Worm (Caenorhabditis elegans): Measurements from ENCODE around the gene oac-55.

DNA sequence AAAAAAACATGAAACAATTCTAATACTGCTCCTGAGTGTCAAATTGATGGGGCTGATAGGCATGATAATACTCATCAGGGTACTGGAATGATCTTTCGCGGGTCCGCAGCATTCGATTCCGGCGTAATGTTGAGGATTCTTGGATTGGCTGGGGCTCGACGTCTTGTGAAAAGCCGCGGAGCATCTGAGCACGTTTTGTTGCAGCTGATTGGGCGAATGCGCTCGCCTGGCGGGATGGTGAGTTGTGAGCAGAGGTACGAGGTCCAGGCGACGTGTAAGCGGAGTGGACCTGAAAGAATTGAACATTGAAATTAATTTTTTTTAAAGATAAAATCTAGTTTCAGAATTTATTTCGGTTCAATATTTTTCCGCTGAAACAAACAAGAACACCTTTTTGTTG lies 53.1 kb downstream of the oac-55 start:
- TF ChIP-seq R02D3.7 (tag; optimal IDR thresholded peaks at IDR 0.05) (no peak), lin-38 (GFP tag; IDR thresholded peaks at IDR 0.05) (no peak)
